Fruit fly (Drosophila melanogaster) Kc167 (cell line): ENCODE measurements around the gene CG31642.

Source experiments
- Myc ChIP-seq: fragments of >200 bp; optimal IDR thresholded peaks from 2 replicates; lab custom pipeline; 2017; ENCODE audit warnings: missing external identifiers
- Sin3A ChIP-seq: fragments of >200 bp; optimal IDR thresholded peaks from 2 replicates; lab custom pipeline; 2018; ENCODE audit warnings: missing external identifiers
- h ChIP-seq: fragments of >200 bp; optimal IDR thresholded peaks from 3 replicates; lab custom pipeline; 2018; ENCODE audit warnings: missing external identifiers
- insv ChIP-seq: fragments of >200 bp; optimal IDR thresholded peaks from 3 replicates; lab custom pipeline; 2018; ENCODE audit warnings: missing external identifiers
- psq ChIP-seq: fragments of >200 bp; optimal IDR thresholded peaks from 2 replicates; lab custom pipeline; 2017; ENCODE audit warnings: missing external identifiers
- ttk ChIP-seq: sonication (Bioruptor generic); optimal IDR thresholded peaks from 2 replicates; lab custom pipeline; 2017; ENCODE audit warnings: missing external identifiers

CG31642 gene

DNA sequence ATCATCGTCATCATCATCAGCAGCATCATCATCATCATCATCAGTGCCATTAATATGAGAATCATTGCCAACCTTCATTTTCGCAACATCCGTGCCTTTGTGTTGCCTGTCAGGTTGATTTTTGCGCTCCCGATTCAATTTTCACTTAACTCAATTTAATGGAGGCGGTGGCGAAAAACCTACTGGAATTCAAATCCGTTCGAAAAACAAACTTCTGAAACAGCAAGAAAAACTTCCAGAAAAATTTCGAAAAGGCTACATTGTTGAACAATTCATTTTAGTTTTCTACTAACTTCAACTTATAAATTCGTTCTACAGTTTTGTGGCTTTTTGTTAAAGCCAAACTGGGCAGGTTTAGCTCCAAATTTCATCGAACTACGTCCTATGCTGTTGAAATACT, 20.8 kb downstream of the CG31642 start, which contains the start of gene CG13991:
TSS of gene CG13991 (plus strand) at position 301 of the 400 bp plus-strand sequence.
- no peak for TF ChIP-seq Myc (lab: Kevin White, UChicago)
- no peak for TF ChIP-seq Sin3A (lab: Kevin White, UChicago)
- TF ChIP-seq ttk (lab: Kevin White, UChicago): no peak
- TF ChIP-seq insv (lab: Kevin White, UChicago): no peak
- TF ChIP-seq psq (lab: Kevin White, UChicago): no peak
- TF ChIP-seq h (lab: Kevin White, UChicago): no peak

DNA sequence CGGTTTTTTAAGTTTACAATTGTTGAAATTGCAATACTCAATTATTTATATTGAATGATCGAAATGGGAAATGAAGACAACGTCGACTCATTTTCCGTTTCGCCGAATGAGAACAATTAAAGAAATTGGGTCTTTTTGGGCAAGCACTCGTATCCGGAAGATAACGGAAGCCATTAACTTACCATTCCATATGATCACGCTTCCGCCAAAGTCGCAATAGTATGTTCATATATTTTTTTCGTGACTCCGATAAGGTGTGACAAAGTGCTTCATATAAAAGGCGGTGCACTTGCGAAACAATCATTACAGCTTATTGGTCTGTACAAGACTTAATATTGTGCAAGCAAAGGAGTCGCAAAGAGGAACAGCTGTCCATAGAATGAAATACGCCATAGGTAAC, 33.4 kb downstream of the CG31642 start, which contains the start of gene Muc26B:
TSS of gene Muc26B (plus strand) at position 301 of the 400 bp plus-strand sequence.
- TF ChIP-seq psq (lab: Kevin White, UChicago): no peak
- TF ChIP-seq Myc (lab: Kevin White, UChicago): no peak
- no peak for TF ChIP-seq ttk (lab: Kevin White, UChicago)
- no peak for TF ChIP-seq Sin3A (lab: Kevin White, UChicago)
- TF ChIP-seq h (lab: Kevin White, UChicago): no peak
- no peak for TF ChIP-seq insv (lab: Kevin White, UChicago)

DNA sequence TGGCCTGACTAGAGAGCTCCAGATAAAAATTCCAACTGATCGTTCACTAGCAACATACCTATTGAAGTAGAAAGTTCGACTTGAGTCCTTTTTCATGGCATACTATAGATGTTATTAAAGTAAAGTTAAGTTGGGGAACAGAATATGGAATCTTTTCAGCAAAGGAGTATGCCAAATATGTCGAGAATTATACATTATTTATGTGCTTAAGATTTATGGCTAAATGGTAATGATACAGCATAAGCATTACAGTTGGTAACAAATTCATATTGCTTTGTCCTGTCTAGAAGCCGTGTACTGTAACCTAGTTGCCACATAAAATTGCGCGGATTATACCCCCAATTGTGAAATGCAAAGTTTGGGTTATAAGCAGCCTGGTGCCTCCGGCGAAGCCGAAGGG, 36.7 kb downstream of the CG31642 start, which contains the start of gene CG31639:
TSS of gene CG31639 (minus strand) at position 101 of the 400 bp plus-strand sequence.
- TF ChIP-seq ttk (lab: Kevin White, UChicago) (no peak), h (lab: Kevin White, UChicago) (no peak), psq (lab: Kevin White, UChicago) (no peak), Sin3A (lab: Kevin White, UChicago) (no peak), insv (lab: Kevin White, UChicago) (no peak), Myc (lab: Kevin White, UChicago) (no peak)

DNA sequence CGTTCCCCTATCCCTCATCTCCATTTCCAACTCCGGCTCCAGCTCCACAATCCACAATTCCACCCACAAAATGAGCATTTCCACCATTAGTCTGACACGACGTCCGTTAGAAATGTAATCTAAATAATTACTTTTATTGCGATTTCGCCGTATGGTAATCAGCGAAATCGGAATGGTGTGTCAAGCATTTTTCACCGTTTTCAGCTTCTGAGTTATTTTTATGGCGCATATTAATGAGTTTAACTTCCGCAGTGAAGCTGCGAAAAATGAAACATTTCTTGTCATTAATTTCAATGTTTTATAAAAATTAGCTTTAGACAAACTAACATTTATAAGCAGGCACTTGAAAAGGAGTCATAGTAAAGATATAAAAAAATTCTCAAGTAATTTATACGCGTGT, 41.8 kb downstream of the CG31642 start, which contains the start of gene CG13989:
TSS of gene CG13989 (plus strand) at position 301 of the 400 bp plus-strand sequence.
- TF ChIP-seq insv (lab: Kevin White, UChicago) (no peak), h (lab: Kevin White, UChicago) (no peak), Sin3A (lab: Kevin White, UChicago) (no peak), ttk (lab: Kevin White, UChicago) (no peak), Myc (lab: Kevin White, UChicago) (no peak), psq (lab: Kevin White, UChicago) (no peak)

DNA sequence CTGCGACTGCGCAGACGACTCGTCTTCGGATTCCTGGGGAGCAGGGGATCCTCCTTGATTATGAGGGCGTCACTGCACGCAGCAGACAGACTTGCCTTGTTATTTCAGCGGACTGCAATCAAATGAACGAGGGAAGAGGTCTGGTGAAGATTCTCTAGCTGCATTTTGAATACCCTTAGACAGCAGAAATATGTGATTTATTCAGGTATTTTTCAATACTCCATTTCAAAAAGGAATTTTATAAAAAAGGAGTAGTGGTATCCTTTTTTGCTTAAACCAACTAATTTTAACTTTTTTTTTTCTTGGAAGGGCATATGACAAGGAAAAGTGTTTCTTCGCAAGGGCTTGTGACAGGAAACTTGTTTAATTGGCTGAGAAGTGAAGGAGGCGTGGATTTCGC, 47.4 kb downstream of the CG31642 start:
- TF ChIP-seq Myc (lab: Kevin White, UChicago) (no peak), ttk (lab: Kevin White, UChicago) (no peak), psq (lab: Kevin White, UChicago) (no peak), h (lab: Kevin White, UChicago) (no peak), Sin3A (lab: Kevin White, UChicago) (no peak), insv (lab: Kevin White, UChicago) (no peak)

DNA sequence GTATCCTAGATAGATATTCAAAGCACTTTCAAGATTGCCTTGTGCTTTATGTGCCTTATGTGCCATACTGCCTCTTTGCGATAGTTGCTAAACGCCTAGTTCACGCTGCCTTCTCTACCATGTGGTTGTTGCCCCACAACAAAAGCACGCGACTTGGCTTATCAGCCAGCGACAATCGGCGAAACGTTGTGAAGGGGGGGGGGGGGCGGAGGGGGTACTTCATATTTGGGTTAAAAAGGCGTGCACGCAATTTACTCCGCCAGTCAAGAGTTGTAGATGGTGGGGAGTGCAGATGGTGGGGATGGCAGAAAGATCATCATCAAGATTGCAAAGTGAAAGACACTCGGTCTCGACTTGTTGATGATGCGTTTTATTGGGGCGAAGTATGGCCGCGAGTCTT, 50.8 kb downstream of the CG31642 start:
- TF ChIP-seq h (lab: Kevin White, UChicago): no peak
- no peak for TF ChIP-seq Sin3A (lab: Kevin White, UChicago)
- no peak for TF ChIP-seq psq (lab: Kevin White, UChicago)
- TF ChIP-seq Myc (lab: Kevin White, UChicago): no peak
- TF ChIP-seq insv (lab: Kevin White, UChicago): no peak
- TF ChIP-seq ttk (lab: Kevin White, UChicago): no peak
